Fruit fly (Drosophila melanogaster) whole organism, embryonic: ENCODE data around the gene CG7120.

Experiments
- Ada2b ChIP-seq: fragments of 200-800 bp; sonication (Bioruptor generic); IDR thresholded peaks from 2 replicates; pipeline ENCODE4 v1.3.6; 2022; ENCODE audit warnings: missing biosample characterization, missing genetic modification characterization
- CG10959 ChIP-seq: fragments of 200-800 bp; sonication (Bioruptor generic); IDR thresholded peaks from 2 replicates; pipeline ENCODE4 v1.3.6; 2022; ENCODE audit warnings: missing biosample characterization, missing genetic modification characterization
- CG12104 ChIP-seq: fragments of 200-800 bp; sonication (Bioruptor generic); optimal IDR thresholded peaks from 3 replicates; lab custom pipeline; 2016; ENCODE audit warnings: missing biosample characterization, missing genetic modification characterization
- CG12299 ChIP-seq: fragments of 200-800 bp; sonication (Bioruptor generic); optimal IDR thresholded peaks from 2 replicates; lab custom pipeline; 2018; ENCODE audit warnings: missing biosample characterization, mild to moderate bottlenecking, missing genetic modification characterization
- CG14014 ChIP-seq: fragments of 200-800 bp; sonication (Bioruptor generic); IDR thresholded peaks from 2 replicates; pipeline ENCODE4 v1.3.6; 2022; ENCODE audit warnings: missing biosample characterization, missing genetic modification characterization
- CG15011 ChIP-seq: fragments of 200-800 bp; sonication (Bioruptor generic); optimal IDR thresholded peaks from 3 replicates; lab custom pipeline; 2018; ENCODE audit warnings: missing biosample characterization, mild to moderate bottlenecking, missing genetic modification characterization
- CG16779 ChIP-seq: fragments of 200-800 bp; sonication (Bioruptor generic); IDR thresholded peaks from 2 replicates; pipeline ENCODE4 v1.3.6; 2022; ENCODE audit warnings: missing biosample characterization, missing genetic modification characterization
- CG17802 ChIP-seq: fragments of 200-800 bp; sonication (Bioruptor generic); optimal IDR thresholded peaks from 2 replicates; lab custom pipeline; 2018; ENCODE audit warnings: missing biosample characterization, mild to moderate bottlenecking, missing genetic modification characterization, moderate library complexity
- CG18011 ChIP-seq: fragments of 200-800 bp; sonication (Bioruptor generic); optimal IDR thresholded peaks from 2 replicates; lab custom pipeline; 2017; ENCODE audit warnings: missing biosample characterization, missing genetic modification characterization, mild to moderate bottlenecking, moderate library complexity, missing genotype
- CG2199 ChIP-seq: fragments of 200-800 bp; sonication (Bioruptor generic); IDR thresholded peaks from 3 replicates; pipeline ENCODE4 v1.3.6; 2022; ENCODE audit warnings: missing biosample characterization, missing genetic modification characterization
- CG3065 ChIP-seq: fragments of 200-800 bp; sonication (Bioruptor generic); optimal IDR thresholded peaks from 2 replicates; lab custom pipeline; 2016; ENCODE audit warnings: missing biosample characterization, missing genetic modification characterization
- CG3407 ChIP-seq: fragments of 200-800 bp; sonication (Bioruptor generic); optimal IDR thresholded peaks from 2 replicates; lab custom pipeline; 2018; ENCODE audit warnings: missing biosample characterization, mild to moderate bottlenecking, missing genetic modification characterization
- CG6654 ChIP-seq: fragments of 200-800 bp; sonication (Bioruptor generic); optimal IDR thresholded peaks from 2 replicates; lab custom pipeline; 2017; ENCODE audit warnings: missing biosample characterization, mild to moderate bottlenecking, missing genetic modification characterization
- CG6854 ChIP-seq: fragments of 200-800 bp; sonication (Bioruptor generic); optimal IDR thresholded peaks from 3 replicates; lab custom pipeline; 2017; ENCODE audit warnings: missing biosample characterization, mild to moderate bottlenecking, missing genetic modification characterization
- CG7357 ChIP-seq: fragments of 200-800 bp; sonication (Bioruptor generic); IDR thresholded peaks from 3 replicates; pipeline ENCODE4 v1.3.6; 2022; ENCODE audit warnings: missing biosample characterization, missing genetic modification characterization
- CG8281 ChIP-seq: fragments of 200-800 bp; sonication (Bioruptor generic); optimal IDR thresholded peaks from 2 replicates; lab custom pipeline; 2018; ENCODE audit warnings: missing biosample characterization, mild to moderate bottlenecking, missing genetic modification characterization, moderate library complexity
- CG8290 ChIP-seq, 3 experiments: fragments of 200-800 bp; sonication (Bioruptor generic); optimal IDR thresholded peaks; 2 replicates each; lab custom pipeline; 2016 to 2019; ENCODE audit warnings: missing biosample characterization in 3 of 3, missing genetic modification characterization in 3 of 3, mild to moderate bottlenecking in 2 of 3, moderate library complexity in 1 of 3
- CG8478 ChIP-seq: fragments of >200 bp; optimal IDR thresholded peaks from 2 replicates; lab custom pipeline; 2018
- Dad ChIP-seq: fragments of 200-800 bp; sonication (Bioruptor generic); optimal IDR thresholded peaks from 3 replicates; lab custom pipeline; 2016; ENCODE audit warnings: missing biosample characterization, missing genetic modification characterization
- Dbx ChIP-seq: fragments of 200-800 bp; sonication (Bioruptor generic); IDR thresholded peaks from 3 replicates; pipeline ENCODE4 v1.3.6; 2022; ENCODE audit warnings: missing biosample characterization, missing genetic modification characterization
- Deaf1 ChIP-seq: fragments of 200-800 bp; optimal IDR thresholded peaks from 3 replicates; lab custom pipeline; 2019; ENCODE audit warnings: missing biosample characterization, mild to moderate bottlenecking, missing genetic modification characterization, moderate library complexity
- Doc3 ChIP-seq: fragments of 200-800 bp; sonication (Bioruptor generic); IDR thresholded peaks from 3 replicates; pipeline ENCODE4 v1.3.6; 2022; ENCODE audit warnings: missing biosample characterization, missing genetic modification characterization; ENCODE audit not compliant: partially characterized antibody
- Eip74EF ChIP-seq, 2 experiments: fragments of 200-800 bp in 1 of 2; fragments of >200 bp in 1 of 2; sonication (Bioruptor generic) in 1 of 2; optimal IDR thresholded peaks; 2 replicates each; lab custom pipeline; 2017 to 2019; ENCODE audit warnings: missing biosample characterization in 2 of 2, missing genetic modification characterization in 2 of 2, mild to moderate bottlenecking in 1 of 2, moderate library complexity in 1 of 2
- Ets65A ChIP-seq: fragments of 200-800 bp; sonication (Bioruptor generic); peaks from one replicate; lab custom pipeline; 2016; ENCODE audit warnings: missing biosample characterization, missing genetic modification characterization
- Hmr ChIP-seq: fragments of 200-800 bp; sonication (Bioruptor generic); optimal IDR thresholded peaks from 3 replicates; lab custom pipeline; 2017; ENCODE audit warnings: mild to moderate bottlenecking, missing biosample characterization, missing genetic modification reagents, missing genetic modification characterization
- Opbp ChIP-seq: fragments of 200-800 bp; sonication (Bioruptor generic); IDR thresholded peaks from 3 replicates; pipeline ENCODE4 v1.3.6; 2022; ENCODE audit warnings: missing biosample characterization, missing genetic modification characterization; ENCODE audit not compliant: partially characterized antibody
- Rfx ChIP-seq: fragments of 200-800 bp; sonication (Bioruptor generic); IDR thresholded peaks from 2 replicates; pipeline ENCODE4 v1.3.6; 2022; ENCODE audit warnings: missing biosample characterization, missing genetic modification characterization
- cas ChIP-seq: fragments of 200-800 bp; sonication (Bioruptor generic); IDR thresholded peaks from 2 replicates; pipeline ENCODE4 v1.3.6; 2022; ENCODE audit warnings: missing biosample characterization, missing genetic modification characterization
- chif ChIP-seq, 2 experiments: fragments of 200-800 bp; sonication (Bioruptor generic); optimal IDR thresholded peaks; 3 replicates each; lab custom pipeline; 2016; ENCODE audit warnings: missing biosample characterization in 2 of 2, missing genetic modification characterization in 2 of 2
- corto ChIP-seq: fragments of 200-800 bp; sonication (Bioruptor generic); optimal IDR thresholded peaks from 2 replicates; lab custom pipeline; 2016; ENCODE audit warnings: missing biosample characterization, mild to moderate bottlenecking, missing genetic modification characterization, moderate library complexity
- dmrt11E ChIP-seq: fragments of 200-800 bp; sonication (Bioruptor generic); optimal IDR thresholded peaks from 3 replicates; lab custom pipeline; 2018; ENCODE audit warnings: missing biosample characterization, mild to moderate bottlenecking, missing genetic modification characterization, moderate library complexity
- esg ChIP-seq: fragments of 200-800 bp; sonication (Bioruptor generic); conservative IDR thresholded peaks from 2 replicates; pipeline ENCODE4 v1.3.6; 2022; ENCODE audit warnings: missing biosample characterization, missing genetic modification characterization
- ewg ChIP-seq: fragments of 200-800 bp; sonication (Bioruptor generic); optimal IDR thresholded peaks from 3 replicates; lab custom pipeline; 2017; ENCODE audit warnings: mild to moderate bottlenecking, missing biosample characterization, missing genetic modification reagents, missing genetic modification characterization
- fd3F ChIP-seq: fragments of 200-800 bp; sonication (Bioruptor generic); optimal IDR thresholded peaks from 2 replicates; lab custom pipeline; 2018; ENCODE audit warnings: missing biosample characterization, mild to moderate bottlenecking, missing genetic modification characterization, moderate library complexity
- gce ChIP-seq: fragments of 200-800 bp; sonication (Bioruptor generic); IDR thresholded peaks from 3 replicates; pipeline ENCODE4 v1.3.6; 2022; ENCODE audit warnings: missing biosample characterization, missing genetic modification characterization
- gcm ChIP-seq: fragments of 200-800 bp; sonication (Bioruptor generic); optimal IDR thresholded peaks from 2 replicates; lab custom pipeline; 2019; ENCODE audit warnings: missing biosample characterization, mild to moderate bottlenecking, missing genetic modification characterization, moderate library complexity
- jing ChIP-seq: fragments of 200-800 bp; sonication (Bioruptor generic); optimal IDR thresholded peaks from 2 replicates; lab custom pipeline; 2018; ENCODE audit warnings: missing biosample characterization, mild to moderate bottlenecking, missing genetic modification characterization
- lbe ChIP-seq: fragments of 200-800 bp; sonication (Bioruptor generic); optimal IDR thresholded peaks from 2 replicates; lab custom pipeline; 2016; ENCODE audit warnings: missing biosample characterization, mild to moderate bottlenecking, missing genetic modification characterization
- lmd ChIP-seq: fragments of 200-800 bp; sonication (Bioruptor generic); IDR thresholded peaks from 2 replicates; pipeline ENCODE4 v1.3.6; 2022; ENCODE audit warnings: missing biosample characterization, missing genetic modification characterization
- prd ChIP-seq, 3 experiments: fragments of >200 bp in 2 of 3; fragments of 200-800 bp in 1 of 3; sonication (Bioruptor generic) in 1 of 3; optimal IDR thresholded peaks in 2 of 3; IDR thresholded peaks in 1 of 3; 2 replicates in 2 of 3; 3 replicates in 1 of 3; pipeline versions ENCODE4 v1.3.6 to Lab custom; 2017 to 2022; ENCODE audit warnings: missing biosample characterization in 1 of 3, missing genetic modification characterization in 1 of 3
- pzg ChIP-seq: fragments of 200-800 bp; sonication (Bioruptor generic); optimal IDR thresholded peaks from 3 replicates; lab custom pipeline; 2018; ENCODE audit warnings: missing biosample characterization, mild to moderate bottlenecking, missing genetic modification characterization, moderate library complexity
- ro ChIP-seq: fragments of 200-800 bp; sonication (Bioruptor generic); IDR thresholded peaks from 2 replicates; pipeline ENCODE4 v1.3.6; 2022; ENCODE audit warnings: missing biosample characterization, missing genetic modification characterization
- sqz ChIP-seq: fragments of 200-800 bp; sonication (Bioruptor generic); optimal IDR thresholded peaks from 3 replicates; lab custom pipeline; 2018; ENCODE audit warnings: missing biosample characterization, mild to moderate bottlenecking, missing genetic modification characterization
- tin ChIP-seq: fragments of 200-800 bp; sonication (Bioruptor generic); optimal IDR thresholded peaks from 3 replicates; lab custom pipeline; 2016; ENCODE audit warnings: missing biosample characterization, missing genetic modification characterization
- vvl ChIP-seq: fragments of 200-800 bp; sonication (Bioruptor generic); IDR thresholded peaks from 2 replicates; pipeline ENCODE4 v1.3.6; 2022; ENCODE audit warnings: missing biosample characterization, missing genetic modification characterization
- zfh1 ChIP-seq: fragments of 200-800 bp; sonication (Bioruptor generic); IDR thresholded peaks from 3 replicates; pipeline ENCODE4 v1.3.6; 2022; ENCODE audit warnings: missing biosample characterization, missing genetic modification characterization

Gene CG7120

DNA sequence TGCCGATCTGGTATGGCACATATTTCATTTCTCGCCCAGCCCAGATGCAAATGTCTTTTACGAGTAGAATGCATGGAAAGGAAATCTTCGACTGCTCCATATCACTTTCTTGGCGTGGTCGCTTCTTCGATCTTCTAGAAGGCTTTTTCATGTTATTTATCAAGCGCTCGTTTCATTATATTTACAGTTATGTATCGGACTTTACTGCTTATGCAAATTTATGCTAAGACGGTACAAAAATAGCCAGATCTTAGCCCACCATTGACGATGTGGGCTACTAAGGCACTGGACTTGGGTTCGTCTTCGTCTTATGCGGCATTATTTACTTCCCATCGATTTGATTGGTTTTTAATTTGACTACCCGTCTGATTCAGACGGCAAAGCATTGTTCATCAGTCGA lies 32.5 kb upstream of the CG7120 start (continued):
- TF ChIP-seq cas (GFP tag; lab: Robert Waterston, UW) (no peak), vvl (peak; percentile 76), CG8478 (no peak)

DNA sequence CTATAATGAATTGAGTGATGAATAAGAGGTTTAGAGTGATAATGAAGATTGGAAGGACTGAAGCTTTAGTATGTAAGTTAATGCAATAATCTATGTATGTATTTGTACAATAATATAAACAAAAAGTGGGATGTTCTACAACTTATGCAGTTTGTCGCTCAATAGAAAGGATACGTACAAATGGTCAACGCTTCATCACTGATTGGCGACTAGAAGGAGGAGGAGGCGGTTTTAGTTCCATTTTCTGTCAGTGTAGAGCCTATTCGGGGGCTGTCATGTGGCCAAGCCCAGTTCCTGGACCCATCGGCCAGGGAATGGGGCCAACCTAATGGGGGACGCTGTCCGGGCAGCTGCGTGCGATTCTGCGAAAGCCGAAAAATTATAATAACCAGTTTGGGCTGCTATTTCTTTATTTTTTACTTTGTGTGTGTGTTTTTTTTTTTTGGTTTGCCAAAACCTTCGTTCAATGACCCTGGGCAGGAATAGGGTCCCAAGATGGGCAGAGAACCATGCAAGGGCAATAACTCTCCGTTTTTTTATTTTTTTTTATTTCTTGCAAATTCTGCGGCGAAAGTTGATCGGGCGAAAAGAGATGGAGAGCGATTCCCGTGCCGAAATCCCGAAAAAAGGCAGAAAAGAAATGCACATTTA lies 27.0 kb upstream of the CG7120 start:
- TF ChIP-seq Eip74EF (GFP tag; optimal IDR thresholded peaks at IDR 0.05; lab: Kevin White, UChicago) (no peak), tin (GFP tag; lab: Kevin White, UChicago) (no peak), Deaf1 (tag; lab: Kevin White, UChicago) (no peak), CG15011 (GFP tag; lab: Kevin White, UChicago) (no peak), pzg (GFP tag; lab: Kevin White, UChicago) (no peak), Ets65A (GFP tag; lab: Kevin White, UChicago) (peak; percentile 33), sqz (GFP tag; lab: Kevin White, UChicago) (no peak), CG2199 (GFP tag; lab: Robert Waterston, UW) (no peak), corto (GFP tag; lab: Kevin White, UChicago) (peak; percentile 29), dmrt11E (no peak), CG18011 (GFP tag; lab: Kevin White, UChicago) (no peak), CG3407 (GFP tag; lab: Kevin White, UChicago) (no peak), lbe (GFP tag; lab: Kevin White, UChicago) (peak; percentile 42), ewg (no peak), gce (no peak)

DNA sequence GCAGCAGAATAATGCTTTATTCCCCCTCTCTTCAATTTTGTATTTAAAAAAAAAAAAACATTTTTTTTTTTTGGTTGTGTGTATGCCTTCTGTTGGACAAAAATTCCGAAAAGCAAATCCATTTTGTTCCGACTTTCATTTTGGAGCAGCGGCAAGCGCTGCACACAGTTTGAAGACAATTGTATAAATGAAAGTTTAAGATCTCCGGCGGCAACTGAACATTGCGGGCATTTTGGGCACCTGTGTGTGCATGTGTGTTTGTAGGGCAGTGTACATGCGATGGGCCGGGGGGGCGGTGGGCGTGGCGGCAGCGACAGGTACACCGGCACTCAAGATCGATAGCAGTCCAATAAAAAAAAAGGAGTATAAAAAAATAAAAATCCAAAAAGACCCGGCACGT lies 26.3 kb upstream of the CG7120 start:
- peak; percentile 88 for TF ChIP-seq CG6654 (GFP tag; lab: Kevin White, UChicago)
- no peak for TF ChIP-seq CG12104 (GFP tag; lab: Kevin White, UChicago)
- TF ChIP-seq Hmr (GFP tag; lab: Kevin White, UChicago) = no peak
- no peak for TF ChIP-seq ro (GFP tag; lab: Robert Waterston, UW)
- no peak for TF ChIP-seq CG12299 (tag; lab: Kevin White, UChicago)
- TF ChIP-seq CG3065 (GFP tag; lab: Kevin White, UChicago) = no peak
- TF ChIP-seq Ada2b = no peak

DNA sequence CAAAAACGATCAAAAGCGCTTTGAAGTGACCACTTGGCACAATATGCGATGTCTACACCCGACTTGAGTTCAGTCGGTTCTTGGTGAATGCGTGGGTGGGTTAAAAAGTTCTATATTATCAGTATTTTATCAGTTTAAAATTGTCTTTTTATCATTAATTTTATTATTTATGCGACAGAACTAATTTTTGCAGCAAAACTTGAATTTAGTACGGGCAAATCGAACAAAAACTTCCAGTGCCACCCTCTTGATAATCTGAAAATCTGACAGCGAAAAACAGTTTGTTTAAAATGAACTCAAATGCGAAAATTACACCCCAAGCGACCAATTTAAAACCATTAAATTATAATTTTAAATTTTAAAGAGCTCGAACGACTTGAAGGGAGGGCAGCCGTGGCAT lies 24.9 kb upstream of the CG7120 start:
- no peak for TF ChIP-seq Doc3 (GFP tag; lab: Robert Waterston, UW)
- no peak for TF ChIP-seq CG6854 (GFP tag; lab: Kevin White, UChicago)
- TF ChIP-seq gcm (GFP tag; lab: Kevin White, UChicago) = no peak
- no peak for TF ChIP-seq CG10959 (GFP tag; lab: Robert Waterston, UW)
- no peak for TF ChIP-seq esg (GFP tag; lab: Robert Waterston, UW)
- no peak for TF ChIP-seq CG18011 (GFP tag; lab: Kevin White, UChicago)
- TF ChIP-seq jing (GFP tag; lab: Kevin White, UChicago) = no peak
- no peak for TF ChIP-seq CG17802
- no peak for TF ChIP-seq Dbx (GFP tag; lab: Robert Waterston, UW)
- TF ChIP-seq Dad (GFP tag; lab: Kevin White, UChicago) = no peak
- TF ChIP-seq lmd = 0 out of 2 replicates have a peak, but pooled peaks have one; percentile 11
- TF ChIP-seq fd3F (GFP tag; lab: Kevin White, UChicago) = no peak
- TF ChIP-seq Rfx (GFP tag; lab: Robert Waterston, UW) = peak; percentile 28; the same call in 1 of the 2 replicates
- TF ChIP-seq Opbp = no peak
- TF ChIP-seq CG7357 (GFP tag; lab: Robert Waterston, UW) = no peak
- TF ChIP-seq CG14014 (GFP tag; lab: Robert Waterston, UW) = no peak
- TF ChIP-seq CG8281 (tag; lab: Kevin White, UChicago) = no peak
- TF ChIP-seq prd (optimal IDR thresholded peaks at IDR 0.05; lab: Kevin White, UChicago) = no peak
- TF ChIP-seq prd (GFP tag; IDR thresholded peaks at IDR 0.05; lab: Robert Waterston, UW) = peak; percentile 17; the same call in 1 of the 3 replicates
- no peak for TF ChIP-seq chif (GFP tag; optimal IDR thresholded peaks at IDR 0.05; lab: Kevin White, UChicago)
- no peak for TF ChIP-seq CG8290 (GFP tag; optimal IDR thresholded peaks at IDR 0.05; lab: Kevin White, UChicago)
- TF ChIP-seq CG8290 (tag; optimal IDR thresholded peaks at IDR 0.05; lab: Kevin White, UChicago) = no peak
- no peak for TF ChIP-seq zfh1 (GFP tag; lab: Robert Waterston, UW)
- TF ChIP-seq CG16779 = no peak
